Fruit fly (Drosophila melanogaster): ENCODE results near the gene CG2113.

Gene CG2113

dm6 chr3L:3036951-3037586, 42.1 kb downstream of the CG2113 start (continued):
- TF ChIP-seq Med (GFP tag), result peak; percentile 41
- TF ChIP-seq Adf1 (GFP tag; IDR thresholded peaks at IDR 0.05), result peak; percentile 24; the same call in 1 of the 2 replicates
- peak; percentile 45 for TF ChIP-seq kni (GFP tag; optimal IDR thresholded peaks at IDR 0.05)
- peak; percentile 51 for TF ChIP-seq sd (tag; optimal IDR thresholded peaks at IDR 0.05)
- TF ChIP-seq CG12769 (tag; optimal IDR thresholded peaks at IDR 0.05), result peak; percentile 91
- TF ChIP-seq MESR4 (GFP tag; optimal IDR thresholded peaks at IDR 0.05), result no peak
- TF ChIP-seq zfh2 (GFP tag; optimal IDR thresholded peaks at IDR 0.05), result no peak
- TF ChIP-seq crol (GFP tag; IDR thresholded peaks at IDR 0.05), result peak; percentile 91
- TF ChIP-seq HmgD (GFP tag; optimal IDR thresholded peaks at IDR 0.05), result no peak
- peak; percentile 53 for TF ChIP-seq CG7987 (GFP tag; optimal IDR thresholded peaks at IDR 0.05)
- TF ChIP-seq sens (GFP tag), result peak; percentile 38
- no peak for TF ChIP-seq Awh (GFP tag; IDR thresholded peaks at IDR 0.05)
- TF ChIP-seq sisA (GFP tag; IDR thresholded peaks at IDR 0.05), result no peak
- peak; percentile 3 for TF ChIP-seq grau (tag; optimal IDR thresholded peaks at IDR 0.05)
- no peak for TF ChIP-seq Abd-B (GFP tag; optimal IDR thresholded peaks at IDR 0.05)
- TF ChIP-seq sr (GFP tag; IDR thresholded peaks at IDR 0.05), result 0 out of 3 replicates have a peak, but pooled peaks have one; percentile 18
- TF ChIP-seq Oli (tag; optimal IDR thresholded peaks at IDR 0.05), result peak; percentile 7
- peak in 1 of 2 experiments; percentile 90 for TF ChIP-seq Pdp1 (GFP tag; optimal IDR thresholded peaks at IDR 0.05)
- no peak for TF ChIP-seq CG15514 (GFP tag; optimal IDR thresholded peaks at IDR 0.05)
- no peak for TF ChIP-seq CG7745 (tag; optimal IDR thresholded peaks at IDR 0.05)
- peak; percentile 22; the same call in 1 of the 2 replicates for TF ChIP-seq CG42726 (GFP tag; IDR thresholded peaks at IDR 0.05; ENCODE audit: partially characterized antibody)
- peak in 1 of 2 experiments; percentile 3 for TF ChIP-seq Trl (optimal IDR thresholded peaks at IDR 0.05)
- TF ChIP-seq Trl (GFP tag; optimal IDR thresholded peaks at IDR 0.05), result no peak
- TF ChIP-seq slbo (GFP tag; IDR thresholded peaks at IDR 0.05), result 0 out of 2 replicates have a peak, but pooled peaks have one; percentile 17
- peak; percentile 29; the same call in 1 of the 2 replicates for TF ChIP-seq CG14441 (GFP tag; IDR thresholded peaks at IDR 0.05)
- 0 out of 3 replicates have a peak, but pooled peaks have one; percentile 9 for TF ChIP-seq ken (GFP tag; IDR thresholded peaks at IDR 0.05)
- peak; percentile 13 for TF ChIP-seq vfl (GFP tag; optimal IDR thresholded peaks at IDR 0.05)

- TF ChIP-seq CG12104 (GFP tag; optimal IDR thresholded peaks at IDR 0.05), result no peak
- TF ChIP-seq CG8089 (GFP tag; optimal IDR thresholded peaks at IDR 0.05), result no peak
- no peak for TF ChIP-seq ttk (GFP tag; IDR thresholded peaks at IDR 0.05)
- no peak for TF ChIP-seq Hmx (GFP tag; optimal IDR thresholded peaks at IDR 0.05)
- no peak for TF ChIP-seq Fer3 (tag; optimal IDR thresholded peaks at IDR 0.05)
- no peak for TF ChIP-seq ash1 (GFP tag; optimal IDR thresholded peaks at IDR 0.05)
- no peak for TF ChIP-seq CG13894 (tag; optimal IDR thresholded peaks at IDR 0.05)
- TF ChIP-seq CG2120 (GFP tag; optimal IDR thresholded peaks at IDR 0.05), result no peak
- no peak for TF ChIP-seq CG10321 (GFP tag; IDR thresholded peaks at IDR 0.05)
- no peak for TF ChIP-seq BEAF-32 (GFP tag; optimal IDR thresholded peaks at IDR 0.05)
- TF ChIP-seq CG12299 (tag; optimal IDR thresholded peaks at IDR 0.05), result no peak
- TF ChIP-seq al (GFP tag; IDR thresholded peaks at IDR 0.05), result no peak
- no peak for TF ChIP-seq dysf (GFP tag; IDR thresholded peaks at IDR 0.05)
- no peak for TF ChIP-seq gro (GFP tag; optimal IDR thresholded peaks at IDR 0.05)
- TF ChIP-seq CG7745 (tag; optimal IDR thresholded peaks at IDR 0.05), result no peak
- no peak for TF ChIP-seq en (GFP tag; optimal IDR thresholded peaks at IDR 0.05)
- 0 out of 3 replicates have a peak, but pooled peaks have one; percentile 56 for TF ChIP-seq Opbp (GFP tag; IDR thresholded peaks at IDR 0.05; ENCODE audit: partially characterized antibody)
- TF ChIP-seq Ada2b (GFP tag; IDR thresholded peaks at IDR 0.05), result no peak
- no peak for TF ChIP-seq pum (GFP tag; optimal IDR thresholded peaks at IDR 0.05)
- peak; percentile 24 for TF ChIP-seq Hey (tag; optimal IDR thresholded peaks at IDR 0.05)
- no peak for TF ChIP-seq CG11696 (GFP tag; IDR thresholded peaks at IDR 0.05)
- TF ChIP-seq sna (GFP tag; IDR thresholded peaks at IDR 0.05; ENCODE audit: partially characterized antibody), result no peak
- no peak for TF ChIP-seq wor (GFP tag; IDR thresholded peaks at IDR 0.05)
- TF ChIP-seq cg (GFP tag; optimal IDR thresholded peaks at IDR 0.05), result peak; percentile 11
Measured at dm6 chr3L:3037822-3038563, 43.0 kb downstream of the CG2113 start.

Data from whole organism, embryonic.